Fruit fly (Drosophila melanogaster): Measurements from ENCODE around the gene CG33679.
A peak's percentile ranks its signal among the peaks of the same experiment; 100 is the strongest.

DNA sequence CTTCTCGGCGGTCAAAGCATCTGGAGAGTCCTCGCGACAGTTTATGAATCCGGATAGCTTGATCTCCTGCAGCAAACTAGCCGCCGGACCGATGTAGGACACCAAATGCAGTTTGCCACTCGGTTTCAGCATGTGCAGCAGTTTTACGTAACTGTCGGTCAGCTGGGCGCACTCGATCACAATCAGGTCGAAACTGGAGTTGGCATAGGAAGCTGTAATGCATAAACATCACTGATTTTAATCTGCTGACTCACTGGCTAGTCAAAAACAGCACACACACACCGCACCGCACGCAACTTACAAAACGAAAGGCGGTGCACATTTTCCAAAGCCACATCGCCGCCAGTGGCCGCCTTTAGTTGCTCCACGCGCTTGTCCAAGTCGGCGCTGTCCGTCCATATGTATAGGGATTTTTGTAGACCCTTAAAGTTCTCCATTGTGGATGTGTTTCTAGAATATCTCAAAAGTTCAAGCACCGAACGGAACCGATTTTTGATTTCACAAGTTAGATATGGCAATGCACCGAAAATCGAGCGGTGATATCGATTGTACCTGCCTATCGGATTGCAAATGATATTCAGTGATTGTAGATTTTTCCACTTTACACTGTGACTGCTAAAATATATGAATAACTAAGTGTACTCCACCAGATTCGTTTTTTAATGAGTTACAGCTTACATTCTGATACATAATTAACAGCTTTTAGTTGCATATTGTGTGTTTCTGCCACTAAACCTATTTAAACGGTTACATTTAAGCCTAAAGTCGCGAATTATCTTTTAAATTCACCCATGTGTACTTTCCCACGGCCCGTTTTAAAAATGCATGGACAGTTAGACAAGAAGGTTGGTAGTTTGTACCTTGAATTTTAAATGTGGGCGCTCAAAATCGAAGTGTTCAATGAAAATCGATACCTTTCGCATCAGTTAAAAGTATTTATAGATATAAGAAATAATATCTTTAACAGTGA is 19.5 kb upstream of the CG33679 start, which contains the start of gene CIAPIN1:
- no peak for TF ChIP-seq CG8159 (tag; optimal IDR thresholded peaks at IDR 0.05)
- TF ChIP-seq CG15710 (tag; optimal IDR thresholded peaks at IDR 0.05), result no peak
- TF ChIP-seq EcR (GFP tag; optimal IDR thresholded peaks at IDR 0.05), result peak; percentile 67
- no peak for TF ChIP-seq CG9948 (tag; optimal IDR thresholded peaks at IDR 0.05)
- no peak for TF ChIP-seq CG14655 (GFP tag; optimal IDR thresholded peaks at IDR 0.05)
- TF ChIP-seq CG4496 (GFP tag; IDR thresholded peaks at IDR 0.05), result no peak
- TF ChIP-seq CG34367 (tag; optimal IDR thresholded peaks at IDR 0.05), result no peak
- TF ChIP-seq Pif1B (GFP tag; optimal IDR thresholded peaks at IDR 0.05), result no peak
- TF ChIP-seq gl (tag; optimal IDR thresholded peaks at IDR 0.05), result no peak
- no peak for TF ChIP-seq CG12605 (GFP tag; IDR thresholded peaks at IDR 0.05)
- no peak for TF ChIP-seq Pif1A (GFP tag; optimal IDR thresholded peaks at IDR 0.05)
- no peak for TF ChIP-seq CG17806 (tag; optimal IDR thresholded peaks at IDR 0.05)
- TF ChIP-seq fd96Ca (GFP tag; IDR thresholded peaks at IDR 0.05), result no peak
